Worm (Caenorhabditis elegans) whole organism, early embryonic: ENCODE results near the gene C50H2.5.

Source experiments
- B0310.2 ChIP-seq: sonication (generic microtip); optimal IDR thresholded peaks from 2 replicates; lab custom pipeline; 2016; ENCODE audit warnings: mild to moderate bottlenecking, missing genetic modification characterization, missing compliant biosample characterization
- F13C5.2 ChIP-seq: sonication (generic microtip); optimal IDR thresholded peaks from 2 replicates; lab custom pipeline; 2017; ENCODE audit warnings: mild to moderate bottlenecking, missing genetic modification characterization, inconsistent platforms, missing compliant biosample characterization
- aly-1 ChIP-seq: sonication (generic microtip); optimal IDR thresholded peaks from 2 replicates; lab custom pipeline; 2016; ENCODE audit warnings: missing genetic modification characterization, missing compliant biosample characterization
- ama-1 ChIP-seq: fragments of 150-350 bp; optimal IDR thresholded peaks from 2 replicates; lab custom pipeline; 2014
- ceh-13 ChIP-seq: fragments of 200-800 bp; sonication (Bioruptor generic); optimal IDR thresholded peaks from 2 replicates; lab custom pipeline; 2018; ENCODE audit warnings: mild to moderate bottlenecking, missing genetic modification characterization, missing compliant biosample characterization
- ceh-36 ChIP-seq: sonication (generic microtip); optimal IDR thresholded peaks from 2 replicates; lab custom pipeline; 2016; ENCODE audit warnings: missing genetic modification characterization, inconsistent platforms, missing compliant biosample characterization
- ets-7 ChIP-seq: sonication (generic microtip); optimal IDR thresholded peaks from 2 replicates; lab custom pipeline; 2016; ENCODE audit warnings: missing genotype, missing genetic modification characterization, missing compliant biosample characterization
- flt-1 ChIP-seq: fragments of 200-800 bp; sonication (Bioruptor generic); IDR thresholded peaks from 2 replicates; pipeline ENCODE4 v1.3.6; 2022; ENCODE audit warnings: missing genetic modification characterization, missing compliant biosample characterization
- hmbx-1 ChIP-seq: sonication (generic microtip); optimal IDR thresholded peaks from 2 replicates; lab custom pipeline; 2016; ENCODE audit warnings: mild to moderate bottlenecking, missing genetic modification characterization, missing compliant biosample characterization
- hmg-4 ChIP-seq: fragments of 200-800 bp; sonication (Bioruptor generic); optimal IDR thresholded peaks from 2 replicates; lab custom pipeline; 2018; ENCODE audit warnings: mild to moderate bottlenecking, missing genetic modification characterization, missing compliant biosample characterization
- hnd-1 ChIP-seq: sonication (generic microtip); optimal IDR thresholded peaks from 2 replicates; lab custom pipeline; 2016; ENCODE audit warnings: missing genetic modification characterization, missing compliant biosample characterization
- pes-1 ChIP-seq: fragments of 200-800 bp; sonication (Bioruptor generic); IDR thresholded peaks from 2 replicates; pipeline ENCODE4 v1.3.6; 2022; ENCODE audit warnings: missing genetic modification reagents, missing genetic modification characterization, missing compliant biosample characterization
- scrt-1 ChIP-seq: fragments of 200-800 bp; sonication (Bioruptor generic); IDR thresholded peaks from 2 replicates; pipeline ENCODE4 v1.3.6; 2022; ENCODE audit warnings: missing genetic modification characterization, missing compliant biosample characterization
- sea-1 ChIP-seq: fragments of 200-800 bp; sonication (Bioruptor generic); conservative IDR thresholded peaks from 2 replicates; pipeline ENCODE4 v1.3.6; 2022; ENCODE audit warnings: missing genetic modification characterization, missing compliant biosample characterization
- tbx-11 ChIP-seq: fragments of 200-800 bp; sonication (Bioruptor generic); IDR thresholded peaks from 2 replicates; pipeline ENCODE4 v1.3.6; 2022; ENCODE audit warnings: missing genetic modification characterization, missing compliant biosample characterization
- tbx-37 ChIP-seq: fragments of 200-800 bp; sonication (Bioruptor generic); conservative IDR thresholded peaks from 2 replicates; pipeline ENCODE4 v1.3.6; 2022; ENCODE audit warnings: missing genetic modification reagents, missing genetic modification characterization, missing compliant biosample characterization
- tra-4 ChIP-seq: sonication (generic microtip); optimal IDR thresholded peaks from 2 replicates; lab custom pipeline; 2017; ENCODE audit warnings: missing genetic modification characterization, missing compliant biosample characterization

The C50H2.5 gene

ce11 chrV:9927381-9927780 is 8.9 kb downstream of the C50H2.5 start:
- TF ChIP-seq tbx-37 (GFP tag; lab: Robert Waterston, UW): no peak
- no peak for TF ChIP-seq tra-4
- no peak for TF ChIP-seq ceh-36 (tag; lab: Kevin White, UChicago)
- TF ChIP-seq aly-1 (tag; lab: Kevin White, UChicago): no peak
- no peak for TF ChIP-seq tbx-11 (GFP tag; lab: Robert Waterston, UW)
- TF ChIP-seq flt-1: no peak
- no peak for TF ChIP-seq ama-1 (lab: Kevin White, UChicago)
- TF ChIP-seq hmg-4 (GFP tag; lab: Kevin White, UChicago): no peak
- no peak for TF ChIP-seq hmbx-1 (tag; lab: Kevin White, UChicago)
- no peak for TF ChIP-seq F13C5.2 (tag; lab: Kevin White, UChicago)
- no peak for TF ChIP-seq scrt-1
- TF ChIP-seq ceh-13 (GFP tag; lab: Kevin White, UChicago): no peak
- no peak for TF ChIP-seq sea-1
- TF ChIP-seq pes-1 (GFP tag; lab: Robert Waterston, UW): no peak
- TF ChIP-seq B0310.2 (tag; lab: Kevin White, UChicago): no peak
- no peak for TF ChIP-seq hnd-1 (tag; lab: Kevin White, UChicago)

- TF ChIP-seq ceh-36 (tag; lab: Kevin White, UChicago) (no peak), aly-1 (tag; lab: Kevin White, UChicago) (no peak), tbx-11 (GFP tag; lab: Robert Waterston, UW) (no peak), ama-1 (lab: Kevin White, UChicago) (no peak)
Observed at ce11 chrV:9927954-9928353, 9.4 kb downstream of the C50H2.5 start.

- TF ChIP-seq hmbx-1 (tag; lab: Kevin White, UChicago) (no peak), tbx-37 (GFP tag; lab: Robert Waterston, UW) (no peak), ceh-13 (GFP tag; lab: Kevin White, UChicago) (no peak), hmg-4 (GFP tag; lab: Kevin White, UChicago) (peak; percentile 7)
Observed at ce11 chrV:9930612-9931065, 12.1 kb downstream of the C50H2.5 start, which contains the start of the genes rmh-2 and suds-3. TSS of gene rmh-2 (minus strand) at chrV:9930775. TSS of gene suds-3 (plus strand) at chrV:9931015.

ce11 chrV:9937435-9937834 is 18.9 kb downstream of the C50H2.5 start, which contains the start of gene srj-33:
TSS of gene srj-33 (minus strand) at chrV:9937535.
- TF ChIP-seq ceh-13 (GFP tag; lab: Kevin White, UChicago) (no peak), scrt-1 (no peak), B0310.2 (tag; lab: Kevin White, UChicago) (no peak), tbx-11 (GFP tag; lab: Robert Waterston, UW) (no peak), ama-1 (lab: Kevin White, UChicago) (no peak), ets-7 (tag; lab: Kevin White, UChicago) (no peak), aly-1 (tag; lab: Kevin White, UChicago) (no peak), pes-1 (GFP tag; lab: Robert Waterston, UW) (no peak), hmg-4 (GFP tag; lab: Kevin White, UChicago) (no peak), ceh-36 (tag; lab: Kevin White, UChicago) (no peak), F13C5.2 (tag; lab: Kevin White, UChicago) (no peak), hmbx-1 (tag; lab: Kevin White, UChicago) (no peak), tra-4 (no peak), tbx-37 (GFP tag; lab: Robert Waterston, UW) (no peak), hnd-1 (tag; lab: Kevin White, UChicago) (no peak), flt-1 (no peak), sea-1 (no peak)

ce11 chrV:9943039-9943438 is 24.5 kb downstream of the C50H2.5 start, which contains the start of gene fipr-12:
TSS of gene fipr-12 (plus strand) at chrV:9943339.
- TF ChIP-seq tbx-11 (GFP tag; lab: Robert Waterston, UW) (no peak), hmbx-1 (tag; lab: Kevin White, UChicago) (no peak), sea-1 (no peak), F13C5.2 (tag; lab: Kevin White, UChicago) (no peak), pes-1 (GFP tag; lab: Robert Waterston, UW) (no peak), ets-7 (tag; lab: Kevin White, UChicago) (no peak), hmg-4 (GFP tag; lab: Kevin White, UChicago) (no peak), hnd-1 (tag; lab: Kevin White, UChicago) (no peak), ama-1 (lab: Kevin White, UChicago) (no peak), aly-1 (tag; lab: Kevin White, UChicago) (no peak), scrt-1 (no peak), ceh-13 (GFP tag; lab: Kevin White, UChicago) (no peak), tbx-37 (GFP tag; lab: Robert Waterston, UW) (no peak), flt-1 (no peak), ceh-36 (tag; lab: Kevin White, UChicago) (no peak), B0310.2 (tag; lab: Kevin White, UChicago) (no peak), tra-4 (no peak)

ce11 chrV:9944093-9944492 is 25.6 kb downstream of the C50H2.5 start, which contains the start of gene sre-28:
TSS of gene sre-28 (plus strand) at chrV:9944393.
- no peak for TF ChIP-seq flt-1

ce11 chrV:9948840-9949239 is 30.3 kb downstream of the C50H2.5 start, which contains the start of gene nlp-58:
TSS of gene nlp-58 (minus strand) at chrV:9948940.
- no peak for TF ChIP-seq flt-1

- TF ChIP-seq sea-1: no peak
- no peak for TF ChIP-seq tra-4
- TF ChIP-seq ets-7 (tag; lab: Kevin White, UChicago): no peak
- TF ChIP-seq ceh-36 (tag; lab: Kevin White, UChicago): no peak
- TF ChIP-seq tbx-37 (GFP tag; lab: Robert Waterston, UW): no peak
- TF ChIP-seq hnd-1 (tag; lab: Kevin White, UChicago): no peak
- TF ChIP-seq F13C5.2 (tag; lab: Kevin White, UChicago): no peak
- no peak for TF ChIP-seq ceh-13 (GFP tag; lab: Kevin White, UChicago)
- TF ChIP-seq scrt-1: no peak
Observed at ce11 chrV:9950861-9951260, 32.4 kb downstream of the C50H2.5 start, which contains the start of gene ttr-46. TSS of gene ttr-46 (plus strand) at chrV:9951233.
